Worm (Caenorhabditis elegans): Measurements from ENCODE around the gene K07F5.22.

K07F5.22 gene

DNA sequence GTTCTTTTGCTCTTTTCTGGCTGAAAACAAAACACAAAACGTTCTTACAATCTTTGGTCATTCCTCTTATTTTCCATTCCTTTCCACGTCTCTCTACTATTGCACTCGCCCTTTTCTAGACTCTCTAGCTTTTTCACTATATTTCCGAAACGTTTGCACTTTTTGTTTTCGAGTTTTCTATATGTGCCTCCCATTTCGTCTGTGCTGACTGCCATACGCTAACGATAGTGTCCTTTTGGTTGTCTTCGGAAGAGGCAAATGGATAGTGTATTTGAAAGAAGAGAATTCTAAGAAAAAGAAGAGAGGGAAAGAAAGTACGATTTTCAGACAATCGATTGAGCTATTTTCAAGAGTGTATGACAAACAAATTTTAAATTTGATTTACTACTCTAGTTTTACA lies 7.9 kb downstream of the K07F5.22 start:
- no peak for TF ChIP-seq dmd-4 (tag; optimal IDR thresholded peaks at IDR 0.05; ENCODE audit: borderline replicate concordance)
- no peak for TF ChIP-seq ets-4 (tag; optimal IDR thresholded peaks at IDR 0.05)
- no peak for TF ChIP-seq C38D4.7 (GFP tag; optimal IDR thresholded peaks at IDR 0.05)
- TF ChIP-seq sdc-2 (tag; optimal IDR thresholded peaks at IDR 0.05) = no peak
- no peak for TF ChIP-seq K09A11.1 (tag; optimal IDR thresholded peaks at IDR 0.05; ENCODE audit: insufficient read depth)
- TF ChIP-seq elt-2 (tag; optimal IDR thresholded peaks at IDR 0.05) = no peak
- TF ChIP-seq ceh-14 (tag; optimal IDR thresholded peaks at IDR 0.05) = no peak
- TF ChIP-seq gmeb-2 (tag; optimal IDR thresholded peaks at IDR 0.05) = no peak
- no peak for TF ChIP-seq hlh-6 (tag; optimal IDR thresholded peaks at IDR 0.05)
- no peak for TF ChIP-seq tbx-2 (tag; optimal IDR thresholded peaks at IDR 0.05)
- no peak for TF ChIP-seq hlh-15 (tag; optimal IDR thresholded peaks at IDR 0.05)
- no peak for TF ChIP-seq ceh-2 (tag; optimal IDR thresholded peaks at IDR 0.05)
- no peak for TF ChIP-seq ceh-22 (tag; optimal IDR thresholded peaks at IDR 0.05)
- TF ChIP-seq ref-2 (tag; optimal IDR thresholded peaks at IDR 0.05) = no peak

DNA sequence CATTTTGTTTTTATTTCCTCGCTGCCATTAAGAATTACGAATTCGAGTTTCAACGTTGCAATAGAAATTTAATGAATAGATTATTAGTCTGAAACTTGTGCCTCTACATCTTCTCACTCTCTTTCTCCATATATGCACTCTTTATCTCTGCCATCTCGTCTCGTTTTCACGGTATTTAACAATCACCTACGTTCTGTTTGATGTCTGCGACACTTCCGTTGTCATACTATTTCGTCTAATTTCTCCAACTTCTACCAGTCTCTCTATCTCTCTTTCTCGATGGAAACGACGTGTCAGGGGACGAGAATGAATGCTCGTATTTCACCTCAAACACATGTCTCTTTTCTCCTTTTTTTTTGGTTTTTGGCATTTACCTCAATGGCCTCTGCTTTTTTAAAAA lies 9.0 kb downstream of the K07F5.22 start:
- TF ChIP-seq hlh-30 (tag; optimal IDR thresholded peaks at IDR 0.05; ENCODE audit: insufficient read depth) (peak; percentile 31), ceh-31 (tag; optimal IDR thresholded peaks at IDR 0.05) (peak; percentile 34), tbx-2 (tag; optimal IDR thresholded peaks at IDR 0.05) (no peak), fax-1 (tag; optimal IDR thresholded peaks at IDR 0.05) (no peak), C38D4.7 (GFP tag; optimal IDR thresholded peaks at IDR 0.05) (no peak), pag-3 (tag; optimal IDR thresholded peaks at IDR 0.05; ENCODE audit: borderline replicate concordance) (no peak), npax-4 (tag; optimal IDR thresholded peaks at IDR 0.05) (no peak), ceh-18 (tag; optimal IDR thresholded peaks at IDR 0.05) (peak; percentile 11), ceh-9 (tag; optimal IDR thresholded peaks at IDR 0.05) (no peak), fkh-10 (GFP tag; optimal IDR thresholded peaks at IDR 0.05) (no peak), ceh-34 (tag; optimal IDR thresholded peaks at IDR 0.05) (peak; percentile 79), unc-55 (GFP tag; optimal IDR thresholded peaks at IDR 0.05) (peak; percentile 9), nfya-1 (tag; optimal IDR thresholded peaks at IDR 0.05) (peak; percentile 28)

DNA sequence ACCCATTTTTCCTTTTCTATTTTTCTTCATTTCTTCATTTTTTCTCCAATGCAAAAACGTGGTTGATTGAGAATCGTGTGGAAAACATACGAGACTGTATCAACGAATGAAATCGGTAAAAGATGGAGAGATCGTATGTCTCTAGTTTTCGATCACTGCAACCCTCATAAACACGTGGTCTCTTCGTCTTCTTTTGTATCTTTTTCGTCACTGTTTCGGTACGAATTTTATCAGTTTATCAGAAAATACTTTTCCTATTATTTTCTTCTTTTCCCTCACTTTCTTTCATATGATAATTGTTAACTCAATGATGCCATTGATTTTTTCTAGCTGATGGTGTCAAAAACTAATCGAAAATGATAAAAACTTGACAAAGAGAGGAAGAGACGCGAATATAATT lies 10.8 kb downstream of the K07F5.22 start:
- TF ChIP-seq zip-5 (tag; optimal IDR thresholded peaks at IDR 0.05) = no peak
- no peak for TF ChIP-seq unc-3 (GFP tag; conservative IDR thresholded peaks at IDR 0.05)
- TF ChIP-seq unc-3 (tag; optimal IDR thresholded peaks at IDR 0.05) = no peak
- no peak for TF ChIP-seq fkh-10 (GFP tag; optimal IDR thresholded peaks at IDR 0.05)
- no peak for TF ChIP-seq ceh-45 (GFP tag; IDR thresholded peaks at IDR 0.05)
- TF ChIP-seq K02D7.2 (tag; optimal IDR thresholded peaks at IDR 0.05) = no peak
- TF ChIP-seq C38D4.7 (GFP tag; optimal IDR thresholded peaks at IDR 0.05) = no peak

DNA sequence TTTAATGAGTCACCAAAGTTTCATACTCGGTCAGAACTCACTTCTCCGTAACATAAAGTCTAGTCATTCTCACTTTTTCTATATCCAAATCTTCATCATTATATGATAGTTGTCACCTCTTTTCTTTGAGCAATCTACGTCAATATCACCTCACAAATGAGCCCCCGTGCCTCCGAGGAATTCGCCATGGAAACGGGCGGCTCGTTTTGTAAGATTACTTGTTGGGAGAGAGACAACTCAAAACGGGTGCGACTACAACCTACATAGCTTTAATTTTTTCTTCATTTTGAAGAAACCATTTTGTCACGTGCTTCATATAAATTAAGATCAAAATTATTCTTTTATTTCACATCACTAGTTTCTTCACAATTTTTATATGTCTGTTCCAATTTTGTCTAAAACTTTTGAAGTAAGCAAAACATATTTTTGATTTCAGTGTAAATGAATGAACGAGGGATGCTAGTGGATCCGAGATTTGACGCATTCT lies 14.1 kb downstream of the K07F5.22 start, which contains the start of gene nhr-4:
TSS of gene nhr-4 (plus strand) at position 437 of the 487 bp plus-strand sequence.
- TF ChIP-seq unc-86 (tag; optimal IDR thresholded peaks at IDR 0.05) (no peak), pros-1 (tag; optimal IDR thresholded peaks at IDR 0.05) (no peak), che-1 (tag; optimal IDR thresholded peaks at IDR 0.05) (no peak), unc-42 (tag; optimal IDR thresholded peaks at IDR 0.05) (no peak), hlh-13 (GFP tag; optimal IDR thresholded peaks at IDR 0.05) (no peak)

DNA sequence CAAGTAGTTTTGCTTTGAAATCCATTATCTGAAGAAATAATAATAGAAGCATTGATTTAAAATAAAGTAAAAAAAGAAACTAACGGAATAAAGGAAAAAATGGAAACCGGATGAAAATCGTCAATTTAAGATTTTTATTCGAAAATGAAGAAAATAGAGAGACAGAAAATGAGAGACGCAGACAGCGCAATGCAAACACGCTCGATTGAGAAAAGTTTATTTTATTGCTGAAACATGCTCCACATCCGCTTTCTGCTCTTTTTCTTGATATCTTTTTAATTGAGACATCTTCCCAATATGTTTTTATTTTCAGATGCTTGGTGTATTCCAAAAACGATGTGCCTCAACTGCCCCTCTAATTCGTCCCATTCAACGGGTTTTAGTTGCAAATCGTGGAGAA lies 19.4 kb downstream of the K07F5.22 start, which contains the start of the genes prp-18 and mccc-1:
TSS of gene prp-18 (minus strand) at position 127 of the 400 bp plus-strand sequence.
TSS of gene mccc-1 (plus strand) at position 314 of the 400 bp plus-strand sequence.
- TF ChIP-seq unc-42 (tag; optimal IDR thresholded peaks at IDR 0.05) (peak; percentile 86), rnt-1 (tag; optimal IDR thresholded peaks at IDR 0.05) (no peak), ceh-31 (tag; optimal IDR thresholded peaks at IDR 0.05) (peak; percentile 44), unc-55 (GFP tag; optimal IDR thresholded peaks at IDR 0.05) (peak; percentile 28), nfya-1 (tag; optimal IDR thresholded peaks at IDR 0.05) (peak; percentile 16), zip-5 (tag; optimal IDR thresholded peaks at IDR 0.05) (no peak), dve-1 (tag; optimal IDR thresholded peaks at IDR 0.05) (peak; percentile 2)

Measured in whole organism, late embryonic.